Worm (Caenorhabditis elegans) whole organism, young adult: ENCODE data around the gene ckb-1.

Source experiments
- madf-3 ChIP-seq: fragments of 200-800 bp; sonication (Bioruptor generic); IDR thresholded peaks from 2 replicates; pipeline ENCODE4 v1.3.6; 2022; ENCODE audit warnings: missing genetic modification reagents, missing genetic modification characterization, missing compliant biosample characterization
- unc-62 ChIP-seq: fragments of 150-350 bp; optimal IDR thresholded peaks from 2 replicates; lab custom pipeline; 2014; ENCODE audit warnings: missing biosample characterization, missing genetic modification reagents, missing genetic modification characterization
- ztf-18 ChIP-seq: sonication (generic microtip); optimal IDR thresholded peaks from 2 replicates; lab custom pipeline; 2016; ENCODE audit warnings: missing genotype, mild to moderate bottlenecking, missing genetic modification characterization, missing compliant biosample characterization

DNA sequence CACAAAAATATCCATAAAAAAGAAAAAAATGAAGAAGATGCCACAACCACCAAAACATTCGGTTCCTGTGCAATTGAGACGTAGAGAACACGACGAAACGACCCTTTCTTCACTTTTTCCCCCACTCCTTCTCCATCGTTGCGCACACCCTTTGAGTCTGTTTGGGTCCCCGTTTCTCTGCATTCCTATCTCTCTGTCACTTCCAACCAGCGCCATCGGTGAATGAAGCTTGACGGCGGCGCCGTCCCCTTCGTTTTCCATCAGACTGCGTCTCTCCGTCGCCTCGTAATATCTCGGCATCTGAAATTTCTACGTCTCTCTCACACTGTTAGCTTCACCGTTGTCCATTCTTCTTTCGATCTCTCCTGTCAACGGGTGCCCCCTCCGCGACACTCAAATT, 29.5 kb upstream of the ckb-1 start:
- TF ChIP-seq madf-3 (GFP tag; lab: Robert Waterston, UW) = no peak
- TF ChIP-seq unc-62 (GFP tag; lab: Kevin White, UChicago) = no peak
- no peak for TF ChIP-seq ztf-18
